Worm (Caenorhabditis elegans) whole organism, L1 larva: ENCODE results near the gene eif-2A.

Source experiments
- C34B4.2 ChIP-seq: sonication (generic microtip); optimal IDR thresholded peaks from 2 replicates; lab custom pipeline; 2017; ENCODE audit warnings: mild to moderate bottlenecking, missing genetic modification characterization, missing compliant biosample characterization
- F16B12.6 ChIP-seq: fragments of 150-350 bp; optimal IDR thresholded peaks from 2 replicates; lab custom pipeline; 2014; ENCODE audit warnings: missing biosample characterization, missing genetic modification characterization
- Y116A8C.19 ChIP-seq: sonication (generic microtip); optimal IDR thresholded peaks from 2 replicates; lab custom pipeline; 2016; ENCODE audit warnings: missing compliant biosample characterization, missing genetic modification characterization, borderline replicate concordance
- aha-1 ChIP-seq: fragments of 150-350 bp; optimal IDR thresholded peaks from 2 replicates; lab custom pipeline; 2014; ENCODE audit warnings: missing biosample characterization, missing genetic modification characterization
- aly-2 ChIP-seq: fragments of 150-350 bp; optimal IDR thresholded peaks from 2 replicates; lab custom pipeline; 2014; ENCODE audit warnings: missing biosample characterization, missing genetic modification characterization
- ama-1 ChIP-seq: fragments of 150-350 bp; optimal IDR thresholded peaks from 2 replicates; lab custom pipeline; 2014
- blmp-1 ChIP-seq: fragments of 150-350 bp; optimal IDR thresholded peaks from 2 replicates; lab custom pipeline; 2014; ENCODE audit warnings: missing biosample characterization, missing genetic modification characterization
- ceh-63 ChIP-seq: fragments of 200-800 bp; sonication (Bioruptor generic); optimal IDR thresholded peaks from 2 replicates; lab custom pipeline; 2018; ENCODE audit warnings: mild to moderate bottlenecking, missing genetic modification characterization, missing compliant biosample characterization
- ceh-8 ChIP-seq: fragments of 200-800 bp; sonication (Bioruptor generic); optimal IDR thresholded peaks from 2 replicates; lab custom pipeline; 2018; ENCODE audit warnings: mild to moderate bottlenecking, missing genetic modification characterization, moderate library complexity, missing compliant biosample characterization
- ceh-82 ChIP-seq, 3 experiments: fragments of 150-350 bp in 1 of 3; sonication (generic microtip) in 2 of 3; optimal IDR thresholded peaks; 2 replicates each; lab custom pipeline; 2014 to 2017; ENCODE audit warnings: missing biosample characterization in 3 of 3, missing genetic modification characterization in 3 of 3
- ceh-90 ChIP-seq: sonication (generic microtip); optimal IDR thresholded peaks from 2 replicates; lab custom pipeline; 2016; ENCODE audit warnings: missing genetic modification characterization, missing compliant biosample characterization
- ces-1 ChIP-seq: fragments of 150-350 bp; optimal IDR thresholded peaks from 2 replicates; lab custom pipeline; 2014; ENCODE audit warnings: missing biosample characterization, missing genetic modification reagents, missing genetic modification characterization
- dpl-1 ChIP-seq, 3 experiments: fragments of 150-350 bp in 2 of 3; sonication (generic microtip) in 1 of 3; optimal IDR thresholded peaks; 2 replicates each; lab custom pipeline; 2014 to 2017; ENCODE audit warnings: missing biosample characterization in 3 of 3, missing genetic modification characterization in 3 of 3, missing genetic modification reagents in 3 of 3
- egl-13 ChIP-seq: sonication (generic microtip); optimal IDR thresholded peaks from 2 replicates; lab custom pipeline; 2016; ENCODE audit warnings: missing genotype, missing genetic modification reagents, missing genetic modification characterization, missing compliant biosample characterization
- egl-27 ChIP-seq, 2 experiments: fragments of 150-350 bp in 1 of 2; sonication (generic microtip); optimal IDR thresholded peaks; 3 replicates each; lab custom pipeline; 2017 to 2018; ENCODE audit warnings: missing biosample characterization in 2 of 2, missing genetic modification characterization in 2 of 2, missing genetic modification reagents in 2 of 2
- elt-3 ChIP-seq, 6 experiments: fragments of 150-350 bp in 1 of 6; sonication (generic microtip); optimal IDR thresholded peaks; 2 replicates each; lab custom pipeline; 2017 to 2018; ENCODE audit warnings: missing biosample characterization in 6 of 6, missing genetic modification characterization in 6 of 6, inconsistent platforms in 1 of 6
- ets-5 ChIP-seq: fragments of 200-800 bp; sonication (Bioruptor generic); IDR thresholded peaks from 2 replicates; pipeline ENCODE4 v1.3.6; 2022; ENCODE audit warnings: missing genetic modification characterization, missing compliant biosample characterization
- fos-1 ChIP-seq: fragments of 150-350 bp; optimal IDR thresholded peaks from 2 replicates; lab custom pipeline; 2014; ENCODE audit warnings: missing biosample characterization, missing genetic modification characterization
- hlh-17 ChIP-seq: fragments of 200-800 bp; sonication (Bioruptor generic); optimal IDR thresholded peaks from 2 replicates; lab custom pipeline; 2018; ENCODE audit warnings: missing genetic modification characterization, mild to moderate bottlenecking, missing compliant biosample characterization, moderate library complexity, borderline replicate concordance
- hpl-2 ChIP-seq: fragments of 150-350 bp; optimal IDR thresholded peaks from 2 replicates; lab custom pipeline; 2014; ENCODE audit warnings: missing biosample characterization, missing genetic modification reagents, missing genetic modification characterization
- isw-1 ChIP-seq: fragments of 200-800 bp; sonication (Bioruptor generic); IDR thresholded peaks from 2 replicates; pipeline ENCODE4 v1.3.6; 2022; ENCODE audit warnings: missing genetic modification characterization, missing compliant biosample characterization
- lin-13 ChIP-seq: fragments of 150-350 bp; optimal IDR thresholded peaks from 2 replicates; lab custom pipeline; 2014; ENCODE audit warnings: missing biosample characterization, missing genetic modification reagents, missing genetic modification characterization
- lin-14 ChIP-seq: fragments of 200-800 bp; sonication (Bioruptor generic); optimal IDR thresholded peaks from 2 replicates; lab custom pipeline; 2018; ENCODE audit warnings: mild to moderate bottlenecking, missing genetic modification characterization, moderate library complexity, missing compliant biosample characterization
- lin-15B ChIP-seq: fragments of 150-350 bp; sonication (generic microtip); optimal IDR thresholded peaks from 3 replicates; lab custom pipeline; 2014; ENCODE audit warnings: missing biosample characterization, missing genetic modification characterization
- lin-35 ChIP-seq, 2 experiments: fragments of 150-350 bp; optimal IDR thresholded peaks; 2 replicates each; lab custom pipeline; 2014; ENCODE audit warnings: missing biosample characterization in 2 of 2, missing genetic modification characterization in 2 of 2, missing genetic modification reagents in 2 of 2
- lin-39 ChIP-seq: fragments of 150-350 bp; optimal IDR thresholded peaks from 2 replicates; lab custom pipeline; 2014; ENCODE audit warnings: missing biosample characterization, missing genetic modification reagents, missing genetic modification characterization
- lir-3 ChIP-seq: sonication (generic microtip); optimal IDR thresholded peaks from 2 replicates; lab custom pipeline; 2016; ENCODE audit warnings: mild to moderate bottlenecking, missing genetic modification characterization, moderate library complexity, missing compliant biosample characterization; ENCODE audit not compliant: poor library complexity
- mab-9 ChIP-seq: fragments of 200-800 bp; sonication (Bioruptor generic); IDR thresholded peaks from 2 replicates; pipeline ENCODE4 v1.3.6; 2022; ENCODE audit warnings: missing genetic modification reagents, missing genetic modification characterization, missing compliant biosample characterization
- mdl-1 ChIP-seq, 2 experiments: fragments of 150-350 bp; optimal IDR thresholded peaks; 2 replicates each; lab custom pipeline; 2014 to 2017; ENCODE audit warnings: missing biosample characterization in 2 of 2, missing genetic modification characterization in 2 of 2, inconsistent platforms in 1 of 2
- mef-2 ChIP-seq: fragments of 150-350 bp; optimal IDR thresholded peaks from 2 replicates; lab custom pipeline; 2014; ENCODE audit warnings: missing biosample characterization, missing genetic modification characterization
- mep-1 ChIP-seq: fragments of 150-350 bp; optimal IDR thresholded peaks from 2 replicates; lab custom pipeline; 2014; ENCODE audit warnings: missing biosample characterization, missing genetic modification characterization
- nhr-11 ChIP-seq: fragments of 150-350 bp; optimal IDR thresholded peaks from 2 replicates; lab custom pipeline; 2014; ENCODE audit warnings: missing biosample characterization, missing genetic modification characterization
- nhr-12 ChIP-seq: sonication (generic microtip); optimal IDR thresholded peaks from 2 replicates; lab custom pipeline; 2017; ENCODE audit warnings: missing biosample characterization, missing genetic modification characterization
- nhr-20 ChIP-seq: sonication (generic microtip); optimal IDR thresholded peaks from 2 replicates; lab custom pipeline; 2016; ENCODE audit warnings: mild to moderate bottlenecking, missing genetic modification characterization, missing compliant biosample characterization
- nhr-237 ChIP-seq: fragments of 150-350 bp; optimal IDR thresholded peaks from 2 replicates; lab custom pipeline; 2014; ENCODE audit warnings: missing biosample characterization, missing genetic modification characterization
- nhr-71 ChIP-seq: sonication (generic microtip); optimal IDR thresholded peaks from 2 replicates; lab custom pipeline; 2016; ENCODE audit warnings: mild to moderate bottlenecking, missing genetic modification characterization, moderate library complexity, missing compliant biosample characterization
- nhr-76 ChIP-seq: sonication (generic microtip); optimal IDR thresholded peaks from 2 replicates; lab custom pipeline; 2017; ENCODE audit warnings: missing biosample characterization, missing genetic modification characterization
- nhr-77 ChIP-seq: fragments of 150-350 bp; optimal IDR thresholded peaks from 2 replicates; lab custom pipeline; 2014; ENCODE audit warnings: missing biosample characterization, missing genetic modification characterization
- pag-3 ChIP-seq: sonication (generic microtip); optimal IDR thresholded peaks from 2 replicates; lab custom pipeline; 2017; ENCODE audit warnings: missing genetic modification characterization, mild to moderate bottlenecking, missing compliant biosample characterization, antibody characterized with exemption, borderline replicate concordance; ENCODE audit not compliant: insufficient read depth
- pax-3 ChIP-seq: fragments of 200-800 bp; sonication (Bioruptor generic); optimal IDR thresholded peaks from 2 replicates; lab custom pipeline; 2018; ENCODE audit warnings: mild to moderate bottlenecking, missing genetic modification characterization, moderate library complexity, missing compliant biosample characterization
- pqm-1 ChIP-seq: sonication (generic microtip); optimal IDR thresholded peaks from 3 replicates; lab custom pipeline; 2017; ENCODE audit warnings: missing biosample characterization, missing genetic modification characterization
- rnt-1 ChIP-seq: sonication (generic microtip); optimal IDR thresholded peaks from 2 replicates; lab custom pipeline; 2016; ENCODE audit warnings: mild to moderate bottlenecking, missing genetic modification characterization, moderate library complexity, missing compliant biosample characterization
- skn-1 ChIP-seq: fragments of 150-350 bp; optimal IDR thresholded peaks from 2 replicates; lab custom pipeline; 2014; ENCODE audit warnings: missing biosample characterization, missing genetic modification characterization
- snpc-4 ChIP-seq: fragments of 150-350 bp; optimal IDR thresholded peaks from 2 replicates; lab custom pipeline; 2014; ENCODE audit warnings: missing biosample characterization, missing genetic modification characterization
- snu-23 ChIP-seq: sonication (generic microtip); optimal IDR thresholded peaks from 2 replicates; lab custom pipeline; 2016; ENCODE audit warnings: missing genetic modification characterization, missing compliant biosample characterization
- sox-4 ChIP-seq: sonication (generic microtip); optimal IDR thresholded peaks from 2 replicates; lab custom pipeline; 2016; ENCODE audit warnings: missing genetic modification characterization, missing compliant biosample characterization
- sptf-1 ChIP-seq: fragments of 150-350 bp; optimal IDR thresholded peaks from 2 replicates; lab custom pipeline; 2014; ENCODE audit warnings: missing biosample characterization, missing genetic modification characterization
- swsn-7 ChIP-seq: sonication (generic microtip); optimal IDR thresholded peaks from 2 replicates; lab custom pipeline; 2016; ENCODE audit warnings: missing genetic modification characterization, missing compliant biosample characterization
- tbx-2 ChIP-seq: sonication (generic microtip); optimal IDR thresholded peaks from 2 replicates; lab custom pipeline; 2016; ENCODE audit warnings: missing genetic modification characterization, missing compliant biosample characterization
- unc-98 ChIP-seq: fragments of 200-800 bp; sonication (Bioruptor generic); IDR thresholded peaks from 2 replicates; pipeline ENCODE4 v1.3.6; 2022; ENCODE audit warnings: missing genetic modification characterization, missing compliant biosample characterization
- vab-15 ChIP-seq: sonication (generic microtip); optimal IDR thresholded peaks from 2 replicates; lab custom pipeline; 2017; ENCODE audit warnings: missing genotype, mild to moderate bottlenecking, missing genetic modification characterization, missing compliant biosample characterization
- xbp-1 ChIP-seq: sonication (generic microtip); optimal IDR thresholded peaks from 2 replicates; lab custom pipeline; 2016; ENCODE audit warnings: missing genetic modification characterization, missing compliant biosample characterization
- zag-1 ChIP-seq: fragments of 150-350 bp; optimal IDR thresholded peaks from 2 replicates; lab custom pipeline; 2014; ENCODE audit warnings: missing biosample characterization, missing genetic modification characterization
- ztf-4 ChIP-seq: fragments of 150-350 bp; optimal IDR thresholded peaks from 2 replicates; lab custom pipeline; 2014; ENCODE audit warnings: missing biosample characterization, missing genetic modification characterization

Gene eif-2A

DNA sequence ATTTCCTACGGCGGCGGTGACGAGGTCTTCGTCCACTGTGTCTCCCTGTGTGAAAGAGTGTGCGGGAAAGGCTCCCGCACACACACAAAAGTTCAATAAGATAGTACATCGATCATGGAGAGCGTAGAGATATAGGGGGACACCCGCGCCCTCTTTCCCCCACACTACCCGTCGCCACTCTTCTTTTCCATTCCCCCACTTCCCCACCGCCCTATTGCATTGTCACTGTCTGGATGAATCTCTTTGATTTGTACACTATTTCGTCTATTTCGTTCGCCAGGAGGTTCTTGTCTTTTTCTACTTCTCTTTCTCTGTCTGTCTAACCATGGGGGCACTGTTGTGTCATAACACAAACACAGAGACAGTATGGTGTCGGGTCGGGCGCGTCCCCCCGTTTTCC is 34.4 kb upstream of the eif-2A start (continued):
- TF ChIP-seq lin-15B (tag; lab: Kevin White, UChicago) (no peak), nhr-11 (tag; lab: Kevin White, UChicago) (no peak), ceh-63 (GFP tag; lab: Kevin White, UChicago) (no peak), dpl-1 (GFP tag; optimal IDR thresholded peaks at IDR 0.05; lab: Kevin White, UChicago) (peak; percentile 15 to 27 (median 27)), blmp-1 (peak; percentile 72), nhr-20 (peak; percentile 62), elt-3 (tag; optimal IDR thresholded peaks at IDR 0.05; lab: Kevin White, UChicago) (no peak), egl-27 (tag; optimal IDR thresholded peaks at IDR 0.05; lab: Kevin White, UChicago) (peak in 1 of 2 experiments; percentile 39), nhr-77 (tag; lab: Kevin White, UChicago) (peak; percentile 27), tbx-2 (tag; lab: Kevin White, UChicago) (peak; percentile 28), lin-35 (GFP tag; optimal IDR thresholded peaks at IDR 0.05; lab: Kevin White, UChicago) (peak; percentile 54 to 59), snu-23 (GFP tag; lab: Kevin White, UChicago) (peak; percentile 70), mep-1 (tag; lab: Kevin White, UChicago) (peak; percentile 42), aha-1 (no peak), unc-98 (no peak), nhr-76 (tag; lab: Kevin White, UChicago) (no peak), C34B4.2 (tag; lab: Kevin White, UChicago) (no peak), ces-1 (GFP tag; lab: Kevin White, UChicago) (no peak), pag-3 (no peak), lin-13 (GFP tag; lab: Kevin White, UChicago) (peak; percentile 20), pax-3 (tag; lab: Kevin White, UChicago) (no peak), isw-1 (GFP tag; lab: Robert Waterston, UW) (no peak), rnt-1 (peak; percentile 60), nhr-71 (tag; lab: Kevin White, UChicago) (peak; percentile 64), ceh-82 (tag; optimal IDR thresholded peaks at IDR 0.05; lab: Kevin White, UChicago) (peak in 2 of 3 experiments; percentile 30 to 49), ama-1 (lab: Kevin White, UChicago) (no peak), zag-1 (tag; lab: Kevin White, UChicago) (no peak), vab-15 (tag; lab: Kevin White, UChicago) (no peak), F16B12.6 (no peak), ets-5 (GFP tag; lab: Robert Waterston, UW) (no peak), fos-1 (tag; lab: Kevin White, UChicago) (peak; percentile 21), sptf-1 (tag; lab: Kevin White, UChicago) (no peak), nhr-237 (tag; lab: Kevin White, UChicago) (no peak), egl-13 (tag; lab: Kevin White, UChicago) (no peak), ceh-8 (GFP tag; lab: Kevin White, UChicago) (no peak), ztf-4 (tag; lab: Kevin White, UChicago) (no peak), mab-9 (GFP tag; lab: Robert Waterston, UW) (no peak), lin-14 (GFP tag; lab: Kevin White, UChicago) (peak; percentile 91), swsn-7 (tag; lab: Kevin White, UChicago) (peak; percentile 57), ceh-90 (tag; lab: Kevin White, UChicago) (no peak), pqm-1 (tag; lab: Kevin White, UChicago) (no peak), nhr-12 (no peak), mef-2 (tag; lab: Kevin White, UChicago) (no peak), lin-39 (no peak), Y116A8C.19 (tag; lab: Kevin White, UChicago) (no peak), mdl-1 (tag; optimal IDR thresholded peaks at IDR 0.05; lab: Kevin White, UChicago) (peak in 1 of 2 experiments; percentile 62), hpl-2 (GFP tag; lab: Kevin White, UChicago) (no peak), aly-2 (no peak), lir-3 (tag; lab: Kevin White, UChicago) (peak; percentile 13), sox-4 (no peak), skn-1 (tag; lab: Kevin White, UChicago) (no peak), snpc-4 (tag; lab: Kevin White, UChicago) (peak; percentile 11), hlh-17 (GFP tag; lab: Kevin White, UChicago) (no peak), xbp-1 (tag; lab: Kevin White, UChicago) (peak; percentile 37)
